Fruit fly (Drosophila melanogaster) whole organism, pupa: Measurements from ENCODE around the gene cher.

Experiments used
- CG10348 ChIP-seq: fragments of 200-800 bp; sonication (Bioruptor generic); IDR thresholded peaks from 2 replicates; pipeline ENCODE4 v1.3.6; 2022; ENCODE audit warnings: missing biosample characterization, missing genetic modification characterization
- CG12605 ChIP-seq: fragments of 200-800 bp; sonication (Bioruptor generic); IDR thresholded peaks from 2 replicates; pipeline ENCODE4 v1.3.6; 2022; ENCODE audit warnings: missing biosample characterization, missing genetic modification characterization
- CG13204 ChIP-seq: fragments of 200-800 bp; sonication (Bioruptor generic); optimal IDR thresholded peaks from 2 replicates; lab custom pipeline; 2018; ENCODE audit warnings: missing biosample characterization, mild to moderate bottlenecking, missing genetic modification characterization, moderate library complexity
- CG14655 ChIP-seq: fragments of 200-800 bp; sonication (Bioruptor generic); optimal IDR thresholded peaks from 3 replicates; lab custom pipeline; 2017; ENCODE audit warnings: mild to moderate bottlenecking, missing biosample characterization, missing genetic modification reagents, missing genetic modification characterization
- CG15710 ChIP-seq: fragments of 200-800 bp; sonication (Bioruptor generic); optimal IDR thresholded peaks from 2 replicates; lab custom pipeline; 2018; ENCODE audit warnings: missing biosample characterization, mild to moderate bottlenecking, missing genetic modification characterization, moderate library complexity
- CG17806 ChIP-seq: fragments of 200-800 bp; sonication (Bioruptor generic); optimal IDR thresholded peaks from 2 replicates; lab custom pipeline; 2018; ENCODE audit warnings: missing biosample characterization, mild to moderate bottlenecking, missing genetic modification characterization, moderate library complexity
- CG32121 ChIP-seq: fragments of 200-800 bp; sonication (Bioruptor generic); IDR thresholded peaks from 2 replicates; pipeline ENCODE4 v1.3.6; 2022; ENCODE audit warnings: missing biosample characterization, missing genetic modification characterization
- CG34367 ChIP-seq: fragments of 200-800 bp; sonication (Bioruptor generic); optimal IDR thresholded peaks from 2 replicates; lab custom pipeline; 2018; ENCODE audit warnings: missing biosample characterization, mild to moderate bottlenecking, missing genetic modification characterization
- CG4496 ChIP-seq: fragments of 200-800 bp; sonication (Bioruptor generic); IDR thresholded peaks from 3 replicates; pipeline ENCODE4 v1.3.6; 2022; ENCODE audit warnings: missing biosample characterization, missing genetic modification characterization
- CG8159 ChIP-seq: fragments of 200-800 bp; sonication (Bioruptor generic); optimal IDR thresholded peaks from 3 replicates; lab custom pipeline; 2018; ENCODE audit warnings: missing biosample characterization, mild to moderate bottlenecking, missing genetic modification characterization, moderate library complexity
- CG8301 ChIP-seq: fragments of 200-800 bp; sonication (Bioruptor generic); optimal IDR thresholded peaks from 2 replicates; lab custom pipeline; 2018; ENCODE audit warnings: missing biosample characterization, mild to moderate bottlenecking, missing genetic modification characterization
- CG9948 ChIP-seq: fragments of 200-800 bp; sonication (Bioruptor generic); optimal IDR thresholded peaks from 2 replicates; lab custom pipeline; 2018; ENCODE audit warnings: missing biosample characterization, mild to moderate bottlenecking, missing genetic modification characterization, moderate library complexity
- D1 ChIP-seq: fragments of 200-800 bp; sonication (Bioruptor generic); optimal IDR thresholded peaks from 2 replicates; lab custom pipeline; 2018; ENCODE audit warnings: missing biosample characterization, mild to moderate bottlenecking, missing genetic modification characterization, moderate library complexity
- EcR ChIP-seq: fragments of 200-800 bp; sonication (Bioruptor generic); optimal IDR thresholded peaks from 3 replicates; lab custom pipeline; 2019; ENCODE audit warnings: missing biosample characterization, missing genetic modification characterization, mild to moderate bottlenecking, moderate library complexity, missing genetic modification reagents
- Ets98B ChIP-seq: fragments of 200-800 bp; sonication (Bioruptor generic); IDR thresholded peaks from 2 replicates; pipeline ENCODE4 v1.3.6; 2022; ENCODE audit warnings: missing biosample characterization, missing genetic modification characterization
- Pif1A ChIP-seq: fragments of 200-800 bp; sonication (Bioruptor generic); optimal IDR thresholded peaks from 3 replicates; lab custom pipeline; 2016; ENCODE audit warnings: missing biosample characterization, missing genetic modification characterization
- Pif1B ChIP-seq: fragments of 200-800 bp; sonication (Bioruptor generic); optimal IDR thresholded peaks from 3 replicates; lab custom pipeline; 2016; ENCODE audit warnings: missing biosample characterization, missing genetic modification characterization
- Snoo ChIP-seq: fragments of 200-800 bp; sonication (Bioruptor generic); optimal IDR thresholded peaks from 3 replicates; lab custom pipeline; 2017; ENCODE audit warnings: missing biosample characterization, mild to moderate bottlenecking, missing genetic modification characterization, inconsistent platforms
- fd96Ca ChIP-seq: fragments of 200-800 bp; sonication (Bioruptor generic); IDR thresholded peaks from 3 replicates; pipeline ENCODE4 v1.3.6; 2022; ENCODE audit warnings: missing biosample characterization, missing genetic modification characterization
- gl ChIP-seq: fragments of 200-800 bp; sonication (Bioruptor generic); optimal IDR thresholded peaks from 2 replicates; lab custom pipeline; 2018; ENCODE audit warnings: missing biosample characterization, mild to moderate bottlenecking, missing genetic modification characterization
- rn ChIP-seq: fragments of 200-800 bp; sonication (Bioruptor generic); IDR thresholded peaks from 2 replicates; pipeline ENCODE4 v1.3.6; 2022; ENCODE audit warnings: missing biosample characterization, missing genetic modification characterization

Gene cher

dm6 chr3R:17138699-17139098 is 13.5 kb upstream of the cher start, which contains the start of gene CG5265:
CG5265 (plus strand) TSS chr3R:17138999.
- TF ChIP-seq gl (tag; lab: Kevin White, UChicago), result no peak
- no peak for TF ChIP-seq CG8301 (tag; lab: Kevin White, UChicago)
- TF ChIP-seq Ets98B (GFP tag; lab: Robert Waterston, UW), result no peak
- no peak for TF ChIP-seq Snoo (tag; lab: Kevin White, UChicago)

dm6 chr3R:17137593-17137992 is 12.4 kb upstream of the cher start, which contains the start of gene CG5255:
CG5255 (plus strand) TSS chr3R:17137893.
- no peak for TF ChIP-seq Snoo (tag; lab: Kevin White, UChicago)
- TF ChIP-seq rn (GFP tag; lab: Robert Waterston, UW), result no peak
- no peak for TF ChIP-seq Pif1B
- no peak for TF ChIP-seq Pif1A (GFP tag; lab: Kevin White, UChicago)
- TF ChIP-seq fd96Ca (GFP tag; lab: Robert Waterston, UW), result no peak
- TF ChIP-seq CG32121, result no peak
- no peak for TF ChIP-seq CG4496

- TF ChIP-seq CG4496 (no peak), CG32121 (no peak), rn (GFP tag; lab: Robert Waterston, UW) (no peak), EcR (no peak), CG8159 (tag; lab: Kevin White, UChicago) (no peak), CG8301 (tag; lab: Kevin White, UChicago) (no peak), CG12605 (GFP tag; lab: Robert Waterston, UW) (no peak), Pif1B (no peak), fd96Ca (GFP tag; lab: Robert Waterston, UW) (no peak), CG14655 (no peak), CG15710 (no peak)
- TF ChIP-seq, all 21 proteins: peak for 0
Observed at dm6 chr3R:17135747-17136146, 10.6 kb upstream of the cher start, which contains the start of gene CG5246. CG5246 (plus strand) TSS chr3R:17136111.

dm6 chr3R:17133897-17134296 is 8.7 kb upstream of the cher start, which contains the start of gene CG31267:
CG31267 (plus strand) TSS chr3R:17134197.
- TF ChIP-seq CG34367 (no peak), CG4496 (no peak), Pif1B (no peak)

dm6 chr3R:17132098-17132712 is 7.0 kb upstream of the cher start, which contains the start of the genes CG4053 and CG31266:
CG4053 (minus strand) TSS chr3R:17132198.
CG31266 (plus strand) TSS chr3R:17132662.
- TF ChIP-seq Ets98B (GFP tag; lab: Robert Waterston, UW) (no peak), EcR (no peak), CG13204 (no peak), Snoo (tag; lab: Kevin White, UChicago) (no peak), CG15710 (no peak), CG14655 (no peak), Pif1A (GFP tag; lab: Kevin White, UChicago) (no peak)

dm6 chr3R:17130326-17130725 is 5.1 kb upstream of the cher start, which contains the start of gene CG17475:
CG17475 (minus strand) TSS chr3R:17130426.
- TF ChIP-seq Snoo (tag; lab: Kevin White, UChicago) (no peak), CG12605 (GFP tag; lab: Robert Waterston, UW) (no peak), gl (tag; lab: Kevin White, UChicago) (no peak), D1 (tag; lab: Kevin White, UChicago) (no peak), rn (GFP tag; lab: Robert Waterston, UW) (no peak), Pif1B (no peak), CG13204 (no peak), CG8159 (tag; lab: Kevin White, UChicago) (no peak), CG14655 (no peak), Pif1A (GFP tag; lab: Kevin White, UChicago) (no peak), CG17806 (tag; lab: Kevin White, UChicago) (no peak), Ets98B (GFP tag; lab: Robert Waterston, UW) (no peak), CG9948 (tag; lab: Kevin White, UChicago) (no peak), CG34367 (no peak), CG10348 (GFP tag; lab: Robert Waterston, UW) (no peak), EcR (no peak), CG8301 (tag; lab: Kevin White, UChicago) (no peak), CG4496 (no peak), CG15710 (no peak), fd96Ca (GFP tag; lab: Robert Waterston, UW) (no peak)

dm6 chr3R:17127912-17128311 is 2.7 kb upstream of the cher start, which contains the start of gene CG31265:
CG31265 (plus strand) TSS chr3R:17128212.
- TF ChIP-seq CG12605 (GFP tag; lab: Robert Waterston, UW) (no peak), fd96Ca (GFP tag; lab: Robert Waterston, UW) (no peak)

- TF ChIP-seq CG10348 (GFP tag; lab: Robert Waterston, UW) (no peak), EcR (no peak), CG4496 (no peak), Pif1B (no peak), CG8159 (tag; lab: Kevin White, UChicago) (no peak), rn (GFP tag; lab: Robert Waterston, UW) (no peak), CG9948 (tag; lab: Kevin White, UChicago) (no peak), Snoo (tag; lab: Kevin White, UChicago) (no peak), CG14655 (no peak), fd96Ca (GFP tag; lab: Robert Waterston, UW) (no peak), CG15710 (no peak), CG34367 (no peak), CG32121 (no peak), CG8301 (tag; lab: Kevin White, UChicago) (no peak), CG12605 (GFP tag; lab: Robert Waterston, UW) (no peak), CG13204 (no peak), Ets98B (GFP tag; lab: Robert Waterston, UW) (no peak), CG17806 (tag; lab: Kevin White, UChicago) (no peak)
Observed at dm6 chr3R:17126838-17127237, 1.6 kb upstream of the cher start, which contains the start of the genes CG17477 and CG31269. CG17477 (minus strand) TSS chr3R:17126938. CG31269 (plus strand) TSS chr3R:17127126.
